Worm (Caenorhabditis elegans) whole organism, L1 larva: ENCODE results near the gene dpy-13.

Experiments
- ama-1 ChIP-seq: fragments of 150-350 bp; optimal IDR thresholded peaks from 2 replicates; lab custom pipeline; 2014
- lsy-2 ChIP-seq, 2 experiments: fragments of 150-350 bp; optimal IDR thresholded peaks; 2 replicates each; lab custom pipeline; 2014; ENCODE audit warnings: missing biosample characterization in 2 of 2, missing genetic modification characterization in 2 of 2
- nhr-19 ChIP-seq: fragments of 200-800 bp; sonication (Bioruptor generic); conservative IDR thresholded peaks from 2 replicates; pipeline ENCODE4 v1.3.6; 2022; ENCODE audit warnings: missing genetic modification characterization, missing compliant biosample characterization
- nhr-76 ChIP-seq: sonication (generic microtip); optimal IDR thresholded peaks from 2 replicates; lab custom pipeline; 2017; ENCODE audit warnings: missing biosample characterization, missing genetic modification characterization
- xbp-1 ChIP-seq: sonication (generic microtip); optimal IDR thresholded peaks from 2 replicates; lab custom pipeline; 2016; ENCODE audit warnings: missing genetic modification characterization, missing compliant biosample characterization

- TF ChIP-seq nhr-76 (no peak), ama-1 (lab: Kevin White, UChicago) (no peak), xbp-1 (tag; lab: Kevin White, UChicago) (no peak), nhr-19 (GFP tag; lab: Robert Waterston, UW) (no peak), lsy-2 (tag; optimal IDR thresholded peaks at IDR 0.05; lab: Kevin White, UChicago) (no peak)
Measured at ce11 chrIV:4270925-4271324, 35.5 kb downstream of the dpy-13 start, which contains the start of gene F36A4.2.
